Worm (Caenorhabditis elegans) whole organism, young adult: ENCODE results near the gene maa-1.

ENCODE experiments used
- B0019.2 ChIP-seq: fragments of 200-800 bp; sonication (Bioruptor generic); conservative IDR thresholded peaks from 2 replicates; pipeline ENCODE4 v1.3.6; 2022; ENCODE audit warnings: missing genetic modification reagents, missing genetic modification characterization, missing compliant biosample characterization
- B0035.1 ChIP-seq: sonication (generic microtip); optimal IDR thresholded peaks from 2 replicates; lab custom pipeline; 2016; ENCODE audit warnings: missing genetic modification characterization, mild to moderate bottlenecking, missing compliant biosample characterization, missing genotype, missing genetic modification reagents
- B0336.3 ChIP-seq: fragments of 200-800 bp; sonication (Bioruptor generic); IDR thresholded peaks from 2 replicates; pipeline ENCODE4 v1.3.6; 2022; ENCODE audit warnings: missing genetic modification characterization, missing compliant biosample characterization
- F22D6.2 ChIP-seq: sonication (generic microtip); optimal IDR thresholded peaks from 2 replicates; lab custom pipeline; 2016; ENCODE audit warnings: mild to moderate bottlenecking, missing genetic modification characterization, missing compliant biosample characterization
- F23B12.7 ChIP-seq: sonication (generic microtip); optimal IDR thresholded peaks from 2 replicates; lab custom pipeline; 2017; ENCODE audit warnings: missing genetic modification characterization, mild to moderate bottlenecking, missing compliant biosample characterization, antibody characterized with exemption, moderate library complexity; ENCODE audit not compliant: insufficient read depth
- F55B11.4 ChIP-seq: sonication (generic microtip); optimal IDR thresholded peaks from 2 replicates; lab custom pipeline; 2016; ENCODE audit warnings: missing compliant biosample characterization, missing genetic modification characterization, borderline replicate concordance; ENCODE audit not compliant: insufficient read depth
- F57C9.4 ChIP-seq: sonication (generic microtip); optimal IDR thresholded peaks from 2 replicates; lab custom pipeline; 2017; ENCODE audit warnings: mild to moderate bottlenecking, missing genetic modification characterization, missing compliant biosample characterization
- ZK185.1 ChIP-seq: sonication (generic microtip); optimal IDR thresholded peaks from 2 replicates; lab custom pipeline; 2016; ENCODE audit warnings: mild to moderate bottlenecking, missing genetic modification characterization, missing compliant biosample characterization; ENCODE audit not compliant: poor library complexity, severe bottlenecking
- aptf-3 ChIP-seq: fragments of 200-800 bp; sonication (Bioruptor generic); IDR thresholded peaks from 2 replicates; pipeline ENCODE4 v1.3.6; 2022; ENCODE audit warnings: missing genetic modification characterization, missing compliant biosample characterization
- athp-1 ChIP-seq: sonication (generic microtip); optimal IDR thresholded peaks from 2 replicates; lab custom pipeline; 2017; ENCODE audit warnings: mild to moderate bottlenecking, missing genetic modification characterization, missing compliant biosample characterization
- attf-3 ChIP-seq: fragments of 200-800 bp; sonication (Bioruptor generic); conservative IDR thresholded peaks from 2 replicates; pipeline ENCODE4 v1.3.6; 2022; ENCODE audit warnings: missing genetic modification reagents, missing genetic modification characterization, missing compliant biosample characterization
- attf-5 ChIP-seq: fragments of 200-800 bp; sonication (Bioruptor generic); optimal IDR thresholded peaks from 2 replicates; lab custom pipeline; 2018; ENCODE audit warnings: mild to moderate bottlenecking, missing genetic modification characterization, missing compliant biosample characterization
- bed-1 ChIP-seq: fragments of 200-800 bp; sonication (Bioruptor generic); IDR thresholded peaks from 2 replicates; pipeline ENCODE4 v1.3.6; 2022; ENCODE audit warnings: missing genetic modification reagents, missing genetic modification characterization, missing compliant biosample characterization
- bed-2 ChIP-seq: fragments of 200-800 bp; sonication (Bioruptor generic); IDR thresholded peaks from 2 replicates; pipeline ENCODE4 v1.3.6; 2022; ENCODE audit warnings: missing genetic modification reagents, missing genetic modification characterization, missing compliant biosample characterization
- ceh-100 ChIP-seq: fragments of 200-800 bp; sonication (Bioruptor generic); IDR thresholded peaks from 2 replicates; pipeline ENCODE4 v1.3.6; 2022; ENCODE audit warnings: missing genetic modification reagents, missing genetic modification characterization, missing compliant biosample characterization
- ceh-40 ChIP-seq: fragments of 200-800 bp; sonication (Bioruptor generic); IDR thresholded peaks from 2 replicates; pipeline ENCODE4 v1.3.6; 2022; ENCODE audit warnings: missing genetic modification characterization, missing compliant biosample characterization
- dpff-1 ChIP-seq: sonication (generic microtip); optimal IDR thresholded peaks from 2 replicates; lab custom pipeline; 2017; ENCODE audit warnings: mild to moderate bottlenecking, missing genetic modification characterization, missing compliant biosample characterization
- egl-18 ChIP-seq: fragments of 200-800 bp; sonication (Bioruptor generic); IDR thresholded peaks from 2 replicates; pipeline ENCODE4 v1.3.6; 2022; ENCODE audit warnings: missing genetic modification reagents, missing genetic modification characterization, missing compliant biosample characterization
- egl-44 ChIP-seq: fragments of 200-800 bp; sonication (Bioruptor generic); IDR thresholded peaks from 2 replicates; pipeline ENCODE4 v1.3.6; 2022; ENCODE audit warnings: missing genetic modification reagents, missing genetic modification characterization, missing compliant biosample characterization
- egrh-3 ChIP-seq: fragments of 200-800 bp; sonication (Bioruptor generic); IDR thresholded peaks from 2 replicates; pipeline ENCODE4 v1.3.6; 2022; ENCODE audit warnings: missing genetic modification reagents, missing genetic modification characterization, missing compliant biosample characterization
- ets-4 ChIP-seq: fragments of 200-800 bp; sonication (Bioruptor generic); optimal IDR thresholded peaks from 2 replicates; lab custom pipeline; 2018; ENCODE audit warnings: mild to moderate bottlenecking, missing genetic modification characterization, missing compliant biosample characterization
- gei-17 ChIP-seq: fragments of 200-800 bp; sonication (Bioruptor generic); optimal IDR thresholded peaks from 2 replicates; lab custom pipeline; 2018; ENCODE audit warnings: mild to moderate bottlenecking, missing genetic modification characterization, missing compliant biosample characterization
- him-1 ChIP-seq: sonication (generic microtip); optimal IDR thresholded peaks from 2 replicates; lab custom pipeline; 2016; ENCODE audit warnings: missing genotype, missing genetic modification reagents, missing genetic modification characterization, missing compliant biosample characterization
- hlh-12 ChIP-seq: sonication (generic microtip); optimal IDR thresholded peaks from 2 replicates; lab custom pipeline; 2016; ENCODE audit warnings: missing genetic modification characterization, missing compliant biosample characterization
- hlh-26 ChIP-seq: fragments of 200-800 bp; sonication (Bioruptor generic); conservative IDR thresholded peaks from 2 replicates; pipeline ENCODE4 v1.3.6; 2022; ENCODE audit warnings: missing genetic modification reagents, missing genetic modification characterization, missing compliant biosample characterization
- lin-35 ChIP-seq, 3 experiments: fragments of 150-350 bp in 2 of 3; sonication (generic microtip) in 1 of 3; optimal IDR thresholded peaks; 2 replicates each; lab custom pipeline; 2014 to 2018; ENCODE audit warnings: missing biosample characterization in 3 of 3, missing genetic modification characterization in 3 of 3, missing genetic modification reagents in 3 of 3
- lin-40 ChIP-seq: sonication (generic microtip); optimal IDR thresholded peaks from 2 replicates; lab custom pipeline; 2016; ENCODE audit warnings: missing genetic modification characterization, mild to moderate bottlenecking, missing compliant biosample characterization, missing genotype, missing genetic modification reagents
- lir-1 ChIP-seq: fragments of 200-800 bp; sonication (Bioruptor generic); conservative IDR thresholded peaks from 2 replicates; pipeline ENCODE4 v1.3.6; 2022; ENCODE audit warnings: missing genetic modification reagents, missing genetic modification characterization, missing compliant biosample characterization
- lsy-27 ChIP-seq: sonication (generic microtip); optimal IDR thresholded peaks from 2 replicates; lab custom pipeline; 2017; ENCODE audit warnings: missing genetic modification characterization, mild to moderate bottlenecking, missing compliant biosample characterization, antibody characterized with exemption, missing genotype, borderline replicate concordance; ENCODE audit not compliant: insufficient read depth
- madf-3 ChIP-seq: fragments of 200-800 bp; sonication (Bioruptor generic); IDR thresholded peaks from 2 replicates; pipeline ENCODE4 v1.3.6; 2022; ENCODE audit warnings: missing genetic modification reagents, missing genetic modification characterization, missing compliant biosample characterization
- madf-8 ChIP-seq: fragments of 200-800 bp; sonication (Bioruptor generic); conservative IDR thresholded peaks from 2 replicates; pipeline ENCODE4 v1.3.6; 2022; ENCODE audit warnings: missing genetic modification reagents, missing genetic modification characterization, missing compliant biosample characterization
- mel-28 ChIP-seq: sonication (generic microtip); optimal IDR thresholded peaks from 2 replicates; lab custom pipeline; 2016; ENCODE audit warnings: borderline replicate concordance, mild to moderate bottlenecking, missing genetic modification characterization, missing compliant biosample characterization
- mes-4 ChIP-seq: sonication (generic microtip); optimal IDR thresholded peaks from 2 replicates; lab custom pipeline; 2016; ENCODE audit warnings: missing genotype, missing genetic modification characterization, missing compliant biosample characterization
- mxl-1 ChIP-seq: sonication (generic microtip); optimal IDR thresholded peaks from 2 replicates; lab custom pipeline; 2016; ENCODE audit warnings: missing genetic modification characterization, missing compliant biosample characterization
- nhr-80 ChIP-seq: sonication (generic microtip); optimal IDR thresholded peaks from 2 replicates; lab custom pipeline; 2016; ENCODE audit warnings: missing genetic modification characterization, missing compliant biosample characterization
- pha-4 ChIP-seq: fragments of 150-350 bp; sonication (generic microtip); optimal IDR thresholded peaks from 2 replicates; lab custom pipeline; 2014; ENCODE audit warnings: missing biosample characterization, missing genetic modification reagents, missing genetic modification characterization
- rec-8 ChIP-seq, 2 experiments: sonication (generic microtip); optimal IDR thresholded peaks; 2 replicates each; lab custom pipeline; 2016; ENCODE audit warnings: mild to moderate bottlenecking in 2 of 2, missing genetic modification characterization in 2 of 2, missing genetic modification reagents in 2 of 2, missing genotype in 2 of 2, missing biosample characterization in 1 of 2, missing compliant biosample characterization in 1 of 2, moderate library complexity in 1 of 2
- repo-1 ChIP-seq: sonication (generic microtip); optimal IDR thresholded peaks from 2 replicates; lab custom pipeline; 2017; ENCODE audit warnings: mild to moderate bottlenecking, missing genetic modification characterization, missing compliant biosample characterization
- snpc-1.3 ChIP-seq: sonication (generic microtip); optimal IDR thresholded peaks from 2 replicates; lab custom pipeline; 2017; ENCODE audit warnings: missing genetic modification characterization, mild to moderate bottlenecking, missing compliant biosample characterization, antibody characterized with exemption, moderate library complexity, missing genotype, missing genetic modification reagents; ENCODE audit not compliant: insufficient read depth
- snpc-3.4 ChIP-seq: sonication (generic microtip); optimal IDR thresholded peaks from 2 replicates; lab custom pipeline; 2017; ENCODE audit warnings: missing genetic modification characterization, mild to moderate bottlenecking, missing compliant biosample characterization, antibody characterized with exemption, moderate library complexity, missing genotype, missing genetic modification reagents
- tlf-1 ChIP-seq: fragments of 200-800 bp; sonication (Bioruptor generic); optimal IDR thresholded peaks from 2 replicates; lab custom pipeline; 2018; ENCODE audit warnings: mild to moderate bottlenecking, missing genetic modification characterization, missing compliant biosample characterization
- zfh-2 ChIP-seq: fragments of 200-800 bp; sonication (Bioruptor generic); conservative IDR thresholded peaks from 2 replicates; pipeline ENCODE4 v1.3.6; 2022; ENCODE audit warnings: missing genetic modification reagents, missing genetic modification characterization, missing compliant biosample characterization
- zim-3 ChIP-seq: sonication (generic microtip); optimal IDR thresholded peaks from 2 replicates; lab custom pipeline; 2017; ENCODE audit warnings: mild to moderate bottlenecking, missing genetic modification characterization, moderate library complexity, missing compliant biosample characterization
- ztf-22 ChIP-seq: fragments of 200-800 bp; sonication (Bioruptor generic); optimal IDR thresholded peaks from 2 replicates; lab custom pipeline; 2018; ENCODE audit warnings: mild to moderate bottlenecking, missing genetic modification characterization, moderate library complexity, missing compliant biosample characterization

The maa-1 gene

DNA sequence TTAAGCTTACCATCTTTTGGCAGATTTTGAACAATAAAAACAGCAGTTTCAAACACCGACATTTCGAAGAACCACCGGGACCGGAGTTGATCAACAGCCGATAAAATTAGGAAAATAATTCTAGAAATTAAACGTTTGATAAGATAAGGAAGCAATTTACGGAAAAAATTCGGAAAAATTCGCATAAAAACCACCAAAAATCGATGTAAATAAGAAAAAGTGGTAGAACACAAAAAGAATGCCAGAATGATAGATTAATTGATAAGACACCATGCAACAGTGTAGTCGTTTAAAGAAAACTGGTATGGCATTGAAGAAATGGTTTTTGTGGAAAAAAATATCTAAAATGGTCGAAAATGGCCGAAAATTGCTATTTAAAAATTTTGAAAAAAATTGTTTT lies at the start of gene maa-1:
Gene maa-1 (minus strand): TSS at position 120 of the 400 bp plus-strand sequence.
- TF ChIP-seq ceh-40 (GFP tag; lab: Robert Waterston, UW) (no peak), pha-4 (no peak), mxl-1 (tag; lab: Kevin White, UChicago) (no peak), him-1 (tag; lab: Kevin White, UChicago) (no peak), nhr-80 (peak; percentile 48)
- TF ChIP-seq, all 124 proteins: peak for 1

DNA sequence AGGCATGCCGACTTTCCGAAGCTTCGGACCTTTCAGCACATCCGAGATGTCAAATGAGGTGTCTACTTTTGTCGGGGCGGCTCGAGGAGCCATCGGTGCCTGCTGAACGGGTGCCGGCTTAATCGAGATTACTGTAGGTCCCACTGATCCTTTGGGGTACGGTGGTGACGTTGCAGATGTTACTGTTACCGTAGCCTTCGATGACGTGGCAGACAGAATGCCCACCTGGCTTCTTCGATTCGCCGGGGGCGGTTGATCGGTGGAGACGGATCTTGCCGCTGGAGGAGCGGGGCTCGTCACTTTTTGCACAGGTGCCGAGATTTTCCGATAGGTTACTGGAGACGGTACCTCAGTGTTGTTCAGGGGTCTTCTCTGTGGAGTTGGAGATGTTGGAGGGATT lies 49.3 kb upstream of the maa-1 start:
- TF ChIP-seq bed-1 (0 out of 2 replicates have a peak, but pooled peaks have one; percentile 79), aptf-3 (GFP tag; lab: Robert Waterston, UW) (0 out of 2 replicates have a peak, but pooled peaks have one; percentile 19), ztf-22 (no peak), athp-1 (tag; lab: Kevin White, UChicago) (no peak), zfh-2 (peak; percentile 54), egrh-3 (GFP tag; lab: Robert Waterston, UW) (peak; percentile 9; the same call in 1 of the 2 replicates), lsy-27 (tag; lab: Kevin White, UChicago) (no peak), snpc-1.3 (tag; lab: Kevin White, UChicago) (no peak), lin-40 (tag; lab: Kevin White, UChicago) (no peak), dpff-1 (tag; lab: Kevin White, UChicago) (no peak)

DNA sequence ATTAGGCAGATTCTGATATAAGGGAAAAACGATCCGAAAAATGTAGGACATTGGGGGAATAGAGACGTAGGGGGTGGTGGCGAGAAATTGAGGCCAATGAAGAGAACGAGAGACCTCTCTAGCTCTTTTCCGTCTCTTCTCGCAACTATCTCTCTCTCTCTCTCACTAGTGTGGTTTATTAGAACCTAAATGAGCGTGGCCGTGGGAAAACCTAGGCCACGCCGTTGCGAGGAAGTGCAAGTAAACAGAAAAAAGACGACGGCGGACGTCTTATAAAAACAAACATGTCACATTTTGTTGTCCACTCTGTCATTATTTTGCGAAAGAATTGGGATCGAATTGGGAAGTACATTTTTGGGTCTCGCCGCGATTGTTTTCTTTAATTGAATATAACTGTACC lies 47.7 kb upstream of the maa-1 start:
- TF ChIP-seq lir-1 (GFP tag; lab: Robert Waterston, UW): no peak; the same call in 1 of the 2 replicates
- TF ChIP-seq attf-5: peak; percentile 92
- no peak for TF ChIP-seq hlh-26 (GFP tag; lab: Robert Waterston, UW)
- TF ChIP-seq egl-44 (GFP tag; lab: Robert Waterston, UW): no peak
- TF ChIP-seq F23B12.7 (tag; lab: Kevin White, UChicago): peak; percentile 29
- TF ChIP-seq attf-3 (GFP tag; lab: Robert Waterston, UW): no peak
- TF ChIP-seq F55B11.4: no peak
- no peak for TF ChIP-seq egl-18 (GFP tag; lab: Robert Waterston, UW)
- no peak for TF ChIP-seq mxl-1 (tag; lab: Kevin White, UChicago)
- TF ChIP-seq B0035.1 (tag; lab: Kevin White, UChicago): no peak
- TF ChIP-seq B0019.2 (GFP tag; lab: Robert Waterston, UW): no peak
- TF ChIP-seq rec-8 (tag; optimal IDR thresholded peaks at IDR 0.05; lab: Kevin White, UChicago): no peak
- TF ChIP-seq snpc-3.4 (tag; lab: Kevin White, UChicago): no peak
- TF ChIP-seq mel-28 (tag; lab: Kevin White, UChicago): no peak
- 0 out of 2 replicates have a peak, but pooled peaks have one; percentile 21 for TF ChIP-seq bed-2 (GFP tag; lab: Robert Waterston, UW)
- no peak for TF ChIP-seq madf-3 (GFP tag; lab: Robert Waterston, UW)
- TF ChIP-seq ceh-100: peak; percentile 62; the same call in 1 of the 2 replicates
- no peak for TF ChIP-seq ZK185.1
- TF ChIP-seq lin-35 (GFP tag; optimal IDR thresholded peaks at IDR 0.05; lab: Kevin White, UChicago): peak in 1 of 3 experiments; percentile 55
- TF ChIP-seq ets-4: no peak
- no peak for TF ChIP-seq zim-3
- no peak for TF ChIP-seq madf-8 (GFP tag; lab: Robert Waterston, UW)
- no peak for TF ChIP-seq tlf-1 (GFP tag; lab: Kevin White, UChicago)
- TF ChIP-seq hlh-12 (tag; lab: Kevin White, UChicago): no peak
- no peak for TF ChIP-seq gei-17
- TF ChIP-seq F22D6.2 (tag; lab: Kevin White, UChicago): peak; percentile 4
- no peak for TF ChIP-seq mes-4 (tag; lab: Kevin White, UChicago)
- TF ChIP-seq lsy-27 (tag; lab: Kevin White, UChicago): no peak
- TF ChIP-seq B0336.3 (GFP tag; lab: Robert Waterston, UW): 0 out of 2 replicates have a peak, but pooled peaks have one; percentile 16
- TF ChIP-seq bed-1: no peak
- TF ChIP-seq repo-1 (tag; lab: Kevin White, UChicago): no peak
- no peak for TF ChIP-seq F57C9.4 (tag; lab: Kevin White, UChicago)
